Fruit fly (Drosophila melanogaster) whole organism, embryonic: ENCODE measurements around the gene CG1640.
A peak's percentile ranks its signal among the peaks of the same experiment; 100 is the strongest.

Source experiments
- Aef1 ChIP-seq: fragments of 200-800 bp; sonication (Bioruptor generic); IDR thresholded peaks from 3 replicates; pipeline ENCODE4 v1.3.6; 2022; ENCODE audit warnings: missing biosample characterization, missing genetic modification characterization
- Atf-2 ChIP-seq: fragments of 200-800 bp; sonication (Bioruptor generic); optimal IDR thresholded peaks from 2 replicates; lab custom pipeline; 2016; ENCODE audit warnings: missing biosample characterization, missing genetic modification characterization
- Atf6 ChIP-seq: fragments of 200-800 bp; sonication (Bioruptor generic); IDR thresholded peaks from 2 replicates; pipeline ENCODE4 v1.3.6; 2022; ENCODE audit warnings: missing biosample characterization, missing genetic modification characterization
- Awh ChIP-seq: fragments of 200-800 bp; sonication (Bioruptor generic); IDR thresholded peaks from 2 replicates; pipeline ENCODE4, ENCODE4 v1.3.6; 2022; ENCODE audit warnings: missing biosample characterization, missing genetic modification characterization
- CG10321 ChIP-seq: fragments of 200-800 bp; sonication (Bioruptor generic); IDR thresholded peaks from 2 replicates; pipeline ENCODE4 v1.3.6; 2022; ENCODE audit warnings: missing biosample characterization, missing genetic modification characterization
- CG10366 ChIP-seq: fragments of 200-800 bp; sonication (Bioruptor generic); IDR thresholded peaks from 2 replicates; pipeline ENCODE4 v1.3.6; 2022; ENCODE audit warnings: missing biosample characterization, missing genetic modification characterization
- CG10431 ChIP-seq: fragments of 200-800 bp; sonication (Bioruptor generic); optimal IDR thresholded peaks from 3 replicates; lab custom pipeline; 2018; ENCODE audit warnings: missing biosample characterization, mild to moderate bottlenecking, missing genetic modification characterization
- CG11247 ChIP-seq: fragments of 200-800 bp; sonication (Bioruptor generic); IDR thresholded peaks from 2 replicates; pipeline ENCODE4 v1.3.6; 2022; ENCODE audit warnings: missing biosample characterization, missing genetic modification characterization
- CG11398 ChIP-seq: fragments of 200-800 bp; sonication (Bioruptor generic); optimal IDR thresholded peaks from 2 replicates; lab custom pipeline; 2016; ENCODE audit warnings: missing biosample characterization, missing genetic modification characterization
- CG11695 ChIP-seq: fragments of 200-800 bp; sonication (Bioruptor generic); IDR thresholded peaks from 3 replicates; pipeline ENCODE4 v1.3.6; 2022; ENCODE audit warnings: missing biosample characterization, missing genetic modification characterization
- CG14860 ChIP-seq: fragments of 200-800 bp; sonication (Bioruptor generic); IDR thresholded peaks from 3 replicates; pipeline ENCODE4 v1.3.6; 2022; ENCODE audit warnings: missing biosample characterization, missing genetic modification characterization; ENCODE audit not compliant: partially characterized antibody
- CG15601 ChIP-seq: fragments of 200-800 bp; sonication (Bioruptor generic); optimal IDR thresholded peaks from 3 replicates; lab custom pipeline; 2019; ENCODE audit warnings: missing biosample characterization, mild to moderate bottlenecking, missing genetic modification characterization, moderate library complexity
- CG1647 ChIP-seq: fragments of 200-800 bp; sonication (Bioruptor generic); optimal IDR thresholded peaks from 3 replicates; lab custom pipeline; 2016; ENCODE audit warnings: missing biosample characterization, missing genetic modification characterization
- CG17802 ChIP-seq: fragments of 200-800 bp; sonication (Bioruptor generic); optimal IDR thresholded peaks from 2 replicates; lab custom pipeline; 2018; ENCODE audit warnings: missing biosample characterization, mild to moderate bottlenecking, missing genetic modification characterization, moderate library complexity
- CG17912 ChIP-seq: fragments of 200-800 bp; sonication (Bioruptor generic); optimal IDR thresholded peaks from 2 replicates; lab custom pipeline; 2018; ENCODE audit warnings: missing biosample characterization, mild to moderate bottlenecking, missing genetic modification characterization
- CG1792 ChIP-seq: fragments of 200-800 bp; sonication (Bioruptor generic); optimal IDR thresholded peaks from 2 replicates; lab custom pipeline; 2016; ENCODE audit warnings: missing biosample characterization, missing genetic modification characterization
- CG18011 ChIP-seq: fragments of 200-800 bp; sonication (Bioruptor generic); optimal IDR thresholded peaks from 2 replicates; lab custom pipeline; 2017; ENCODE audit warnings: missing biosample characterization, missing genetic modification characterization, mild to moderate bottlenecking, moderate library complexity, missing genotype
- CG2129 ChIP-seq: fragments of 200-800 bp; sonication (Bioruptor generic); IDR thresholded peaks from 2 replicates; pipeline ENCODE4 v1.3.6; 2022; ENCODE audit warnings: missing biosample characterization, missing genetic modification characterization; ENCODE audit not compliant: partially characterized antibody
- CG2875 ChIP-seq: fragments of 200-800 bp; sonication (Bioruptor generic); optimal IDR thresholded peaks from 2 replicates; lab custom pipeline; 2017; ENCODE audit warnings: missing biosample characterization, mild to moderate bottlenecking, missing genetic modification characterization, missing genetic modification reagents
- CG31224 ChIP-seq: fragments of 200-800 bp; sonication (Bioruptor generic); IDR thresholded peaks from 2 replicates; pipeline ENCODE4 v1.3.6; 2022; ENCODE audit warnings: missing biosample characterization, missing genetic modification characterization
- CG33213 ChIP-seq: fragments of 200-800 bp; sonication (Bioruptor generic); optimal IDR thresholded peaks from 3 replicates; lab custom pipeline; 2016; ENCODE audit warnings: missing biosample characterization, missing genetic modification characterization
- CG4360 ChIP-seq: fragments of 200-800 bp; sonication (Bioruptor generic); IDR thresholded peaks from 2 replicates; pipeline ENCODE4 v1.3.6; 2022; ENCODE audit warnings: missing biosample characterization, missing genetic modification characterization
- CG6683 ChIP-seq: fragments of 200-800 bp; sonication (Bioruptor generic); optimal IDR thresholded peaks from 2 replicates; lab custom pipeline; 2017; ENCODE audit warnings: missing biosample characterization, mild to moderate bottlenecking, missing genetic modification characterization, missing genetic modification reagents
- CG6765 ChIP-seq: fragments of 200-800 bp; sonication (Bioruptor generic); optimal IDR thresholded peaks from 3 replicates; lab custom pipeline; 2017; ENCODE audit warnings: missing biosample characterization, mild to moderate bottlenecking, missing genetic modification characterization
- CG7786 ChIP-seq: fragments of 200-800 bp; sonication (Bioruptor generic); optimal IDR thresholded peaks from 2 replicates; lab custom pipeline; 2016; ENCODE audit warnings: missing biosample characterization, missing genetic modification characterization
- CG7839 ChIP-seq: fragments of 200-800 bp; sonication (Bioruptor generic); optimal IDR thresholded peaks from 3 replicates; lab custom pipeline; 2018; ENCODE audit warnings: missing biosample characterization, mild to moderate bottlenecking, missing genetic modification characterization, moderate library complexity
- CG8290 ChIP-seq, 3 experiments: fragments of 200-800 bp; sonication (Bioruptor generic); optimal IDR thresholded peaks; 2 replicates each; lab custom pipeline; 2016 to 2019; ENCODE audit warnings: missing biosample characterization in 3 of 3, missing genetic modification characterization in 3 of 3, mild to moderate bottlenecking in 2 of 3, moderate library complexity in 1 of 3
- CG9215 ChIP-seq: fragments of 200-800 bp; sonication (Bioruptor generic); IDR thresholded peaks from 2 replicates; pipeline ENCODE4 v1.3.6; 2022; ENCODE audit warnings: missing biosample characterization, missing genetic modification characterization
- CG9437 ChIP-seq: fragments of 200-800 bp; sonication (Bioruptor generic); optimal IDR thresholded peaks from 2 replicates; lab custom pipeline; 2018; ENCODE audit warnings: missing biosample characterization, mild to moderate bottlenecking, missing genetic modification characterization
- CHES-1-like ChIP-seq: fragments of 200-800 bp; sonication (Bioruptor generic); optimal IDR thresholded peaks from 2 replicates; lab custom pipeline; 2016; ENCODE audit warnings: missing biosample characterization, missing genetic modification characterization
- CrebB ChIP-seq: fragments of 200-800 bp; sonication (Bioruptor generic); optimal IDR thresholded peaks from 3 replicates; lab custom pipeline; 2018; ENCODE audit warnings: missing biosample characterization, mild to moderate bottlenecking, missing genetic modification characterization
- Dbx ChIP-seq: fragments of 200-800 bp; sonication (Bioruptor generic); IDR thresholded peaks from 3 replicates; pipeline ENCODE4 v1.3.6; 2022; ENCODE audit warnings: missing biosample characterization, missing genetic modification characterization
- GATAe ChIP-seq: fragments of 200-800 bp; sonication (Bioruptor generic); conservative IDR thresholded peaks from 2 replicates; pipeline ENCODE4 v1.3.6; 2022; ENCODE audit warnings: missing biosample characterization, missing genetic modification characterization
- H15 ChIP-seq: fragments of 200-800 bp; sonication (Bioruptor generic); IDR thresholded peaks from 3 replicates; pipeline ENCODE4 v1.3.6; 2022; ENCODE audit warnings: missing biosample characterization, missing genetic modification characterization
- HLH3B ChIP-seq: fragments of 200-800 bp; sonication (Bioruptor generic); IDR thresholded peaks from 2 replicates; pipeline ENCODE4 v1.3.6; 2022; ENCODE audit warnings: missing biosample characterization, missing genetic modification characterization
- HLHmδ ChIP-seq: fragments of 200-800 bp; sonication (Bioruptor generic); optimal IDR thresholded peaks from 2 replicates; lab custom pipeline; 2018; ENCODE audit warnings: missing biosample characterization, mild to moderate bottlenecking, missing genetic modification characterization, moderate library complexity
- Hand ChIP-seq: fragments of 200-800 bp; sonication (Bioruptor generic); optimal IDR thresholded peaks from 2 replicates; lab custom pipeline; 2017; ENCODE audit warnings: mild to moderate bottlenecking, missing biosample characterization, missing genetic modification reagents, missing genetic modification characterization
- Nf-YA ChIP-seq: fragments of 200-800 bp; sonication (Bioruptor generic); IDR thresholded peaks from 2 replicates; pipeline ENCODE4 v1.3.6; 2022; ENCODE audit warnings: missing biosample characterization, missing genetic modification characterization
- Taf1 ChIP-seq: fragments of 200-800 bp; sonication (Bioruptor generic); IDR thresholded peaks from 2 replicates; pipeline ENCODE4 v1.3.6; 2022; ENCODE audit warnings: missing biosample characterization, missing genetic modification characterization
- ase ChIP-seq: fragments of 200-800 bp; sonication (Bioruptor generic); IDR thresholded peaks from 3 replicates; pipeline ENCODE4 v1.3.6; 2022; ENCODE audit warnings: missing biosample characterization, missing genetic modification characterization
- disco-r ChIP-seq: fragments of 200-800 bp; sonication (Bioruptor generic); optimal IDR thresholded peaks from 2 replicates; lab custom pipeline; 2016; ENCODE audit warnings: missing biosample characterization, missing genetic modification characterization
- ems ChIP-seq: fragments of 200-800 bp; sonication (Bioruptor generic); optimal IDR thresholded peaks from 3 replicates; lab custom pipeline; 2016; ENCODE audit warnings: missing biosample characterization, missing genetic modification characterization
- grn ChIP-seq: fragments of 200-800 bp; sonication (Bioruptor generic); optimal IDR thresholded peaks from 3 replicates; lab custom pipeline; 2017; ENCODE audit warnings: missing biosample characterization, missing genetic modification characterization
- gsb ChIP-seq: fragments of 200-800 bp; sonication (Bioruptor generic); IDR thresholded peaks from 2 replicates; pipeline ENCODE4 v1.3.6; 2022; ENCODE audit warnings: missing biosample characterization, missing genetic modification characterization
- nau ChIP-seq: fragments of 200-800 bp; sonication (Bioruptor generic); optimal IDR thresholded peaks from 3 replicates; lab custom pipeline; 2017; ENCODE audit warnings: missing biosample characterization, mild to moderate bottlenecking, missing genetic modification characterization, missing genetic modification reagents
- schlank ChIP-seq: fragments of 200-800 bp; sonication (Bioruptor generic); optimal IDR thresholded peaks from 2 replicates; lab custom pipeline; 2018; ENCODE audit warnings: missing biosample characterization, mild to moderate bottlenecking, missing genetic modification characterization
- sens ChIP-seq: fragments of 200-800 bp; sonication (Bioruptor generic); peaks from one replicate; lab custom pipeline; 2016; ENCODE audit warnings: missing biosample characterization, missing genetic modification characterization
- trh ChIP-seq: fragments of 200-800 bp; sonication (Bioruptor generic); optimal IDR thresholded peaks from 2 replicates; lab custom pipeline; 2016; ENCODE audit warnings: missing biosample characterization, missing genetic modification characterization
- yki ChIP-seq: fragments of >200 bp; optimal IDR thresholded peaks from 3 replicates; lab custom pipeline; 2018
- zfh1 ChIP-seq: fragments of 200-800 bp; sonication (Bioruptor generic); IDR thresholded peaks from 3 replicates; pipeline ENCODE4 v1.3.6; 2022; ENCODE audit warnings: missing biosample characterization, missing genetic modification characterization

CG1640 gene

DNA sequence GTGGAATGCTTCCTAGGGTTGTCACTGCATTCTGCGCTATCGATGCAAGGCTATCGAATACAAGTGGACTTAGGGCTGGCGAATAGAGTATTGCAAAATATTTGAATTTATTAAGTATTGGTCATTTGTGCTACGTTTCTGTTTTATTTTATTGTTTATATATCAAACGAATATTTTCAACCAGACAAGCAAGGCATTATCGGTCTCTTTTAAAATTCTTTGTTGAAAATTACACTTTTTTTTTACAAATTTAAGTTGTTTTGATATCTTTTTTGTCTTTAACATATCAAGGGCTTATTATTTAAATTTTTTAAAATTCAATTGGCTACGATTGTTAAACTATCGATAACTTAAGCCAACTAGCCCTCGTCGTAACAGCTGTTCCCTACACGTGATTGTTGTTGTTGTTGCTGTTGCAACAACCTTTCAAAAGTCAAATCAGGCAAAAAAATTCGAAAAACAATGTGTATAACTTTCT, 17.0 kb downstream of the CG1640 start, which contains the start of the genes Ype and CG1662 (continued):
- TF ChIP-seq CG7839 (tag; lab: Kevin White, UChicago), result peak; percentile 79
- no peak for TF ChIP-seq yki (lab: Kevin White, UChicago)
- TF ChIP-seq Atf-2 (GFP tag; lab: Kevin White, UChicago), result peak; percentile 54
- peak; percentile 42; the same call in 1 of the 3 replicates for TF ChIP-seq ase (GFP tag; lab: Robert Waterston, UW)
- TF ChIP-seq CG10321 (GFP tag; lab: Robert Waterston, UW), result no peak
- TF ChIP-seq CG14860 (GFP tag; lab: Robert Waterston, UW), result peak; percentile 66; the same call in 2 of the 3 replicates
- peak; percentile 45; the same call in 1 of the 2 replicates for TF ChIP-seq HLH3B (GFP tag; lab: Robert Waterston, UW)
- TF ChIP-seq CHES-1-like (GFP tag; lab: Kevin White, UChicago), result peak; percentile 67
- peak; percentile 16 for TF ChIP-seq CG6683 (GFP tag; lab: Kevin White, UChicago)
- TF ChIP-seq CG10431 (GFP tag; lab: Kevin White, UChicago), result peak; percentile 36
- peak; percentile 67 for TF ChIP-seq CG15601 (tag; lab: Kevin White, UChicago)
- TF ChIP-seq CG33213, result peak; percentile 24
- no peak for TF ChIP-seq schlank (tag; lab: Kevin White, UChicago)
- peak; percentile 69 for TF ChIP-seq Dbx
- peak; percentile 15 for TF ChIP-seq CG18011 (GFP tag; lab: Kevin White, UChicago)
- TF ChIP-seq CG7786 (GFP tag; lab: Kevin White, UChicago), result peak; percentile 47
- peak; percentile 40 for TF ChIP-seq CG8290 (GFP tag; optimal IDR thresholded peaks at IDR 0.05; lab: Kevin White, UChicago)
- peak; percentile 27 to 52 for TF ChIP-seq CG8290 (tag; optimal IDR thresholded peaks at IDR 0.05; lab: Kevin White, UChicago)
- peak; percentile 86 for TF ChIP-seq sens (GFP tag; lab: Kevin White, UChicago)
- no peak for TF ChIP-seq CG17912 (GFP tag; lab: Kevin White, UChicago)
- no peak for TF ChIP-seq CG11398 (GFP tag; lab: Kevin White, UChicago)
- peak; percentile 60 for TF ChIP-seq ems (GFP tag; lab: Kevin White, UChicago)
- peak; percentile 69 for TF ChIP-seq Aef1 (GFP tag; lab: Robert Waterston, UW)
- TF ChIP-seq grn (GFP tag; lab: Kevin White, UChicago), result no peak
- TF ChIP-seq CrebB (tag; lab: Kevin White, UChicago), result no peak
- TF ChIP-seq CG4360 (GFP tag; lab: Robert Waterston, UW), result peak; percentile 88
- peak; percentile 47; the same call in 1 of the 3 replicates for TF ChIP-seq H15 (GFP tag; lab: Robert Waterston, UW)
- TF ChIP-seq GATAe (GFP tag; lab: Robert Waterston, UW), result no peak
- peak; percentile 75; the same call in 1 of the 2 replicates for TF ChIP-seq Atf6 (GFP tag; lab: Robert Waterston, UW)
- TF ChIP-seq disco-r (GFP tag; lab: Kevin White, UChicago), result no peak
- TF ChIP-seq CG11695, result 0 out of 3 replicates have a peak, but pooled peaks have one; percentile 26
- TF ChIP-seq CG2875 (GFP tag; lab: Kevin White, UChicago), result peak; percentile 25
- peak; percentile 52 for TF ChIP-seq CG10366 (GFP tag; lab: Robert Waterston, UW)
- TF ChIP-seq Awh, result 0 out of 2 replicates have a peak, but pooled peaks have one; percentile 39
- peak; percentile 62; the same call in 1 of the 3 replicates for TF ChIP-seq zfh1 (GFP tag; lab: Robert Waterston, UW)
- TF ChIP-seq CG1647, result peak; percentile 46
- TF ChIP-seq HLHmδ (GFP tag; lab: Kevin White, UChicago), result no peak
- peak; percentile 51 for TF ChIP-seq CG6765 (GFP tag; lab: Kevin White, UChicago)
- TF ChIP-seq CG1792 (GFP tag; lab: Kevin White, UChicago), result peak; percentile 36
- peak; percentile 66 for TF ChIP-seq CG9215 (GFP tag; lab: Robert Waterston, UW)
- peak; percentile 42 for TF ChIP-seq nau (GFP tag; lab: Kevin White, UChicago)
- TF ChIP-seq CG9437, result peak; percentile 57
- peak; percentile 38; the same call in 1 of the 2 replicates for TF ChIP-seq CG31224
- no peak for TF ChIP-seq Nf-YA
- peak; percentile 14; the same call in 1 of the 2 replicates for TF ChIP-seq gsb (GFP tag; lab: Robert Waterston, UW)
- no peak for TF ChIP-seq Hand (GFP tag; lab: Kevin White, UChicago)
- peak; percentile 29 for TF ChIP-seq CG17802 (tag; lab: Kevin White, UChicago)
- peak; percentile 68 for TF ChIP-seq CG11247 (GFP tag; lab: Robert Waterston, UW)
- peak; percentile 4 for TF ChIP-seq trh (GFP tag; lab: Kevin White, UChicago)
- TF ChIP-seq Taf1 (GFP tag; lab: Robert Waterston, UW), result peak; percentile 8; the same call in 1 of the 2 replicates
- peak; percentile 72 for TF ChIP-seq CG2129 (GFP tag; lab: Robert Waterston, UW)
